Fruit fly (Drosophila melanogaster) whole organism, adult: Measurements from ENCODE around the gene fusl.

Experiments
- CG11617 ChIP-seq: fragments of 200-800 bp; sonication (Bioruptor generic); optimal IDR thresholded peaks from 2 replicates; lab custom pipeline; 2017; ENCODE audit warnings: mild to moderate bottlenecking, missing biosample characterization, missing genetic modification reagents, missing genetic modification characterization
- CG33017 ChIP-seq: fragments of 200-800 bp; sonication (Bioruptor generic); optimal IDR thresholded peaks from 2 replicates; lab custom pipeline; 2018; ENCODE audit warnings: missing biosample characterization, mild to moderate bottlenecking, missing genetic modification characterization, moderate library complexity
- CG7045 ChIP-seq: fragments of 200-800 bp; sonication (Bioruptor generic); optimal IDR thresholded peaks from 2 replicates; lab custom pipeline; 2017; ENCODE audit warnings: missing biosample characterization, mild to moderate bottlenecking, missing genetic modification characterization
- Hr96 ChIP-seq: fragments of 200-800 bp; sonication (Bioruptor generic); optimal IDR thresholded peaks from 2 replicates; lab custom pipeline; 2016; ENCODE audit warnings: missing biosample characterization, missing genetic modification characterization
- Mnt ChIP-seq: fragments of 200-800 bp; sonication (Bioruptor generic); optimal IDR thresholded peaks from 2 replicates; lab custom pipeline; 2016; ENCODE audit warnings: missing biosample characterization, mild to moderate bottlenecking, missing genetic modification characterization
- kay ChIP-seq: fragments of 200-800 bp; sonication (Bioruptor generic); peaks from one replicate; lab custom pipeline; 2016; ENCODE audit warnings: missing biosample characterization, missing genetic modification characterization, borderline replicate concordance
- ovo ChIP-seq: fragments of 200-800 bp; sonication (Bioruptor generic); optimal IDR thresholded peaks from 2 replicates; lab custom pipeline; 2016; ENCODE audit warnings: missing biosample characterization, missing genetic modification characterization

- TF ChIP-seq Mnt (GFP tag; lab: Kevin White, UChicago) (no peak), Hr96 (GFP tag; lab: Kevin White, UChicago) (no peak), CG33017 (tag; lab: Kevin White, UChicago) (no peak), ovo (GFP tag; lab: Kevin White, UChicago) (no peak), kay (GFP tag; lab: Kevin White, UChicago) (no peak), CG7045 (GFP tag; lab: Kevin White, UChicago) (no peak), CG11617 (GFP tag; lab: Kevin White, UChicago) (no peak)
These were observed 8.3 kb downstream of the fusl start, which contains the start of gene TotM for dm6 chr2L:5329557-5329956.
